Fruit fly (Drosophila melanogaster) whole organism, larva: Measurements from ENCODE around the gene GILT2.
A peak's percentile ranks its signal among the peaks of the same experiment; 100 is the strongest.

ENCODE experiments used
- noc ChIP-seq: fragments of 200-800 bp; sonication (Bioruptor generic); optimal IDR thresholded peaks from 3 replicates; lab custom pipeline; 2019; ENCODE audit warnings: missing biosample characterization, mild to moderate bottlenecking, missing genetic modification characterization, moderate library complexity

The GILT2 gene

dm6 chr3R:23678349-23679193 lies at the start of gene GILT2:
TSS of gene GILT2 (plus strand) at chr3R:23678895.
- peak; percentile 89 for TF ChIP-seq noc (tag; lab: Kevin White, UChicago)

dm6 chr3R:23629572-23629971 lies 49.1 kb upstream of the GILT2 start:
- no peak for TF ChIP-seq noc (tag; lab: Kevin White, UChicago)

- TF ChIP-seq noc (tag; lab: Kevin White, UChicago): no peak
Observed at dm6 chr3R:23634789-23635188, 43.9 kb upstream of the GILT2 start.

- no peak for TF ChIP-seq noc (tag; lab: Kevin White, UChicago)
Observed at dm6 chr3R:23637277-23637676, 41.4 kb upstream of the GILT2 start.

dm6 chr3R:23638351-23638750 lies 40.3 kb upstream of the GILT2 start:
- TF ChIP-seq noc (tag; lab: Kevin White, UChicago): no peak

- no peak for TF ChIP-seq noc (tag; lab: Kevin White, UChicago)
Observed at dm6 chr3R:23639583-23639982, 39.1 kb upstream of the GILT2 start.

dm6 chr3R:23642836-23643235 lies 35.9 kb upstream of the GILT2 start:
- TF ChIP-seq noc (tag; lab: Kevin White, UChicago): no peak

dm6 chr3R:23646183-23646582 lies 32.5 kb upstream of the GILT2 start:
- no peak for TF ChIP-seq noc (tag; lab: Kevin White, UChicago)

- TF ChIP-seq noc (tag; lab: Kevin White, UChicago): no peak
Observed at dm6 chr3R:23649831-23650230, 28.9 kb upstream of the GILT2 start.

dm6 chr3R:23652525-23653108 lies 26.1 kb upstream of the GILT2 start:
- peak; percentile 89 for TF ChIP-seq noc (tag; lab: Kevin White, UChicago)

- TF ChIP-seq noc (tag; lab: Kevin White, UChicago): no peak
Observed at dm6 chr3R:23655501-23655900, 23.2 kb upstream of the GILT2 start.

- TF ChIP-seq noc (tag; lab: Kevin White, UChicago): peak; percentile 58
Observed at dm6 chr3R:23657357-23658318, 21.1 kb upstream of the GILT2 start.

- no peak for TF ChIP-seq noc (tag; lab: Kevin White, UChicago)
Observed at dm6 chr3R:23658948-23659347, 19.7 kb upstream of the GILT2 start.

dm6 chr3R:23659598-23659997 lies 19.1 kb upstream of the GILT2 start:
- no peak for TF ChIP-seq noc (tag; lab: Kevin White, UChicago)

- no peak for TF ChIP-seq noc (tag; lab: Kevin White, UChicago)
Observed at dm6 chr3R:23662782-23663181, 15.9 kb upstream of the GILT2 start.

dm6 chr3R:23664437-23664836 lies 14.3 kb upstream of the GILT2 start:
- no peak for TF ChIP-seq noc (tag; lab: Kevin White, UChicago)
